Worm (Caenorhabditis elegans): Measurements from ENCODE around the gene cyp-25A2.
"Not testable (repeated sequence)": the region's sequence is repeated elsewhere in the genome, so short reads cannot be mapped to it uniquely, and the experiment has no call there.

DNA sequence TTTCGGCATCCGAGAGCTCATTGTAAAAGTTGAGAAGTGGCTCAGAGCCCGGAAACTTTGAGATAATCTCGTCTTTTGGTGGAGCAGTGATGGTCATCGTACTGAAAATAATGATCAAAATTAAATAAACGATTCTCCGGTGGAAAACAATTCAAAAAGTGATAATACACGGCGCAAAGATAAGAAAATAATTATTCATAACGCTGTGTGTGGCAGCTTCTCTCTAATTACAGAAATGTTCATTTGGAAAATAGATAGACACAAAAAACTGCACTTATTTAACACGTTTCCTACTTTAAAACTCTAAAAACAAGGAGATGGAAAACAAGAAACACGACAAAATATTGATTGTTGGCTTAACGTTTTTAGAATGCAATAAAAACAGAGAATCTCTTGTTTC lies 8.5 kb downstream of the cyp-25A2 start, which contains the start of gene C36A4.4:
- TF ChIP-seq elt-2 (tag; optimal IDR thresholded peaks at IDR 0.05); Y116A8C.19 (tag; optimal IDR thresholded peaks at IDR 0.05; ENCODE audit: borderline replicate concordance); lin-13 (GFP tag; optimal IDR thresholded peaks at IDR 0.05); elt-3 (tag; optimal IDR thresholded peaks at IDR 0.05); nhr-11 (tag; optimal IDR thresholded peaks at IDR 0.05); fos-1 (tag; optimal IDR thresholded peaks at IDR 0.05); C34B4.2 (tag; optimal IDR thresholded peaks at IDR 0.05); C16A3.4 (tag; optimal IDR thresholded peaks at IDR 0.05); nhr-19 (GFP tag; conservative IDR thresholded peaks at IDR 0.05); lsy-2 (tag; optimal IDR thresholded peaks at IDR 0.05); ztf-11 (tag; optimal IDR thresholded peaks at IDR 0.05); pqm-1 (tag; optimal IDR thresholded peaks at IDR 0.05); lin-15B (tag; optimal IDR thresholded peaks at IDR 0.05): not testable (repeated sequence)
